Fruit fly (Drosophila melanogaster): Measurements from ENCODE around the gene CG17104.

Gene CG17104

DNA sequence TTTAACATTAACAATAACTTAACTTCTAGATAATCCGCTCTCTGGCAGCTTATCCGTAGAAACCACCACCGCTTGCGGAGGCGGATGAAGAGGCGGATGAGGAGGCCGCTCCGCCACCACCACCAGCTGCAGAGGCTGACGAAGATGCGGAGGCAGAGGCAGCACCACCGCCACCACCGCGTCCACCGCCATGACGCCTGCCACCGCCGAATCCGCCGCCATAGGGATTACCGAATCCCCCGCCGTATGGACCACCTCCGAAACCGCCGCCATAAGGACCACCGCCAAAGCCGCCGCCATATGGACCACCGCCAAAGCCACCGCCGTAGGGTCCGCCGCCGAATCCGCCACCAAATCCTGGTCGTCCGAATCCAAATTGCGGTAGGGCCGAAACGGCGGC, 11.8 kb downstream of the CG17104 start:
- TF ChIP-seq h (GFP tag; optimal IDR thresholded peaks at IDR 0.05) = no peak
- no peak for TF ChIP-seq sv (GFP tag; optimal IDR thresholded peaks at IDR 0.05)
- TF ChIP-seq jim (GFP tag; optimal IDR thresholded peaks at IDR 0.05) = no peak
- no peak for TF ChIP-seq GATAd (GFP tag; optimal IDR thresholded peaks at IDR 0.05)
- TF ChIP-seq psq (GFP tag; optimal IDR thresholded peaks at IDR 0.05) = no peak
- TF ChIP-seq tai (GFP tag; optimal IDR thresholded peaks at IDR 0.05) = no peak
- TF ChIP-seq Rel (GFP tag; optimal IDR thresholded peaks at IDR 0.05) = no peak
- TF ChIP-seq Rel (tag; optimal IDR thresholded peaks at IDR 0.05) = no peak

DNA sequence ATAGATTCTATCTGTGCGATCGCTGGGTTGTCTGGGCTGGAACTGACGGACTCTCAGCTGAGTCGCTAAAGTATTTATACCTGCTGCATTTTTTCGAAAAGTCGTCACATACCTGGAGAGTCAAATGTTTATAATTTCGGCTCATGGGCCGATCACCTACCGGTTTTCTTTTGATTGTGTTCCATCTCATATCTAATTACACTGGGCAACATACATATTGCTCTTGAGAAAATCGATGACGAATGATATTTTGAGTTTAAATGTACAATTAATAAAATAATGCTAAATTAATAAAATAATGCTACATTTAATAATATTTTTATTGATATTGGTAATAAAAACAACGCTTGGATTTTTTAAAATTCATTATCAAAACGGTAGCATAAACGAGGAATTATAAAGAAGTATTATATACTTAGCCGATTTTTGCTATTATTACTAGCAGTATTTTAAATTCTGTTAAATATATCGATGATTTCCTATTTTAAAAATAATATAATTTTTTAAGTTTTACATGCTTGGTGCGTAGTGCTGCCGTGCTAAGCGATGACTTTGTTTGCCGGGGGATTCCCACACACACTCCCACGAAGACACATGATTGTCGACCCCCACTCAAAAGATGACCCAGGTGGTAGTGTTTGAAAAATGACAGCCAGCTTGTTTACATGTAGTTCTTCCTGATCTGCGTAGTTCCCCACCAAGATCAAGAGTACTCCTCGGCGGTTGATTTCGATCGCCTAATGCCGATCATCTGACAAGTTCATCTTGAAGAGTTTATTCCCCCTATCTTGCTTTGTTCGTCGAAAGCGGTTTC, 12.4 kb downstream of the CG17104 start, which contains the start of gene CG7294:
Gene CG7294 (minus strand): TSS at position 51 of the 814 bp plus-strand sequence.
- TF ChIP-seq Rel (GFP tag; optimal IDR thresholded peaks at IDR 0.05) (no peak), Rel (tag; optimal IDR thresholded peaks at IDR 0.05) (peak; percentile 84), Jra (GFP tag; optimal IDR thresholded peaks at IDR 0.05) (no peak)

DNA sequence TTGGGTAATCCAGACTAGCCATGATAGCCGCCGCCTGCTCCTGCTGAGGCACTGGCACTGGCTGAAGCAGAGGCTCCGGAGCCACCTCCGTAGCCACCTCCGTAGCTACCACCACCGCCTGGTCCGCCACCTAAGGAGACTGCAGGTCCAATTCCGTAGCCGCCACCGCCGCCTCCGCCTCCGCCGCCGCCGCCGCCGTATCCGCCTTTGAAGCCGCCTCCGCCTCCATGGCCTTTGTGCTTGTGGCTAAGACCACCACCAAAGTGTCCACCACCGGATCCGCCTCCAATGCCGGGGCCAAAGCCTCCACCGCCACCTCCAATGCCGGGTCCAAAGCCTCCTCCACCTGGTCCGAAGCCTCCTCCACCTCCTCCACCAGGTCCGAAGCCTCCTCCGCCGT, 16.0 kb downstream of the CG17104 start:
- no peak for TF ChIP-seq ey (GFP tag; optimal IDR thresholded peaks at IDR 0.05)
- no peak for TF ChIP-seq Hnf4 (GFP tag; optimal IDR thresholded peaks at IDR 0.05)
- TF ChIP-seq Dfd (GFP tag; optimal IDR thresholded peaks at IDR 0.05) = peak; percentile 56
- no peak for TF ChIP-seq Hr78 (GFP tag; optimal IDR thresholded peaks at IDR 0.05)

DNA sequence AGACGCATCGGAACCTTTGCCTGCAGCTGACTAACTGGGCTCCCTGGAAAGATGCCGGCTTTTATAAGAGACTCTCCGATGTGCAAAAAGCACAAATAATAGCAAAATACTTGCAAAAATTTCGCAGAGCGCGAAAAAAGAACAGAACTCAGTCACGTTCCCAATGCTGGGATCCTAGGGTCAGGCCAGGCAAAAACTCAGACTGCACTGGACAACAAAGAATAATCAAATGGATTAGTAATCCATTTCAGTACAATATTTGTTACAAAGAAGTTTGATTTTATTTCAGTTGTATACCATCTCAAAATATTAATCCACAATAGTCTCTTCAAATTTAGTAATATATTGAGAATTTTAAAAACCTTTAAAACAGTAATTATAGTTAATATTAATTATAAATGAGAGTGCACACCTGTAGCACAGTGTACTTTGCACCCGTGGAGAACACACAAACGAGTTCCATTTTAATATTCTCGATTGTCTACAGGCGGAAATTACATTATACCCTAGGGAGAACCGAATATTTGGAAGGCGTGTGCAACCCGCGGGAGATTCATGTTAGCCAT, 17.1 kb downstream of the CG17104 start, which contains the start of gene CG17108:
Gene CG17108 (minus strand): TSS at position 51 of the 566 bp plus-strand sequence.
- TF ChIP-seq ey (GFP tag; optimal IDR thresholded peaks at IDR 0.05) (no peak), N (GFP tag; optimal IDR thresholded peaks at IDR 0.05) (no peak), sage (GFP tag; optimal IDR thresholded peaks at IDR 0.05) (no peak), Jra (GFP tag; optimal IDR thresholded peaks at IDR 0.05) (no peak), Sp1 (GFP tag; optimal IDR thresholded peaks at IDR 0.05) (no peak), Hr83 (GFP tag; optimal IDR thresholded peaks at IDR 0.05; ENCODE audit: poor library complexity, severe bottlenecking) (no peak), sv (GFP tag; optimal IDR thresholded peaks at IDR 0.05) (no peak), jim (GFP tag; optimal IDR thresholded peaks at IDR 0.05) (no peak)

DNA sequence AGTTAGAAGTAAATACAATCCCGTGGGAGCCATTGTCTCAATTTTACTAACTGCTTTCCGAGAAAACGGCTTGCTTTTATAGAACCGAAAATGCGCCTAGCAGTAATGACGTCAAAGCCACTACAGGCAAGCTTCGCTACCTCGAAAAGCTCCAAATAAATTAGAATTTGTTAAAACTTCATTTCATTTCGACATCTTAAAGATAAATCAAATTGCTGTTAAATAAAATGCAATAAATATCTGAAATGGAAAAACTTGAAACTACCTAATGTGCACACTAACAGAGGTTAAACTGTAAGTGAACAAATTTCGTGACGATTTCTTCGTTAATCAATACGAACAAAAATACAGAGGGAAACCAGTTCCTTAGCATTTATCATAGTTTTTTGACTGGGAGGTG, 21.0 kb downstream of the CG17104 start, which contains the start of gene CG7300:
Gene CG7300 (minus strand): TSS at position 52 of the 400 bp plus-strand sequence.
- peak; percentile 8 for TF ChIP-seq sv (GFP tag; optimal IDR thresholded peaks at IDR 0.05)
- no peak for TF ChIP-seq dl (GFP tag; optimal IDR thresholded peaks at IDR 0.05; ENCODE audit: insufficient read depth in 1 of 2, partially characterized antibody in 2 of 2)
- no peak for TF ChIP-seq Dif (GFP tag; optimal IDR thresholded peaks at IDR 0.05; ENCODE audit: partially characterized antibody)
- no peak for TF ChIP-seq CG9705 (GFP tag; optimal IDR thresholded peaks at IDR 0.05)
- no peak for TF ChIP-seq Hr78 (GFP tag; optimal IDR thresholded peaks at IDR 0.05)
- TF ChIP-seq dmrt93B (GFP tag; optimal IDR thresholded peaks at IDR 0.05) = no peak
- peak; percentile 13 for TF ChIP-seq h (GFP tag; optimal IDR thresholded peaks at IDR 0.05)
- no peak for TF ChIP-seq psq (GFP tag; optimal IDR thresholded peaks at IDR 0.05)

DNA sequence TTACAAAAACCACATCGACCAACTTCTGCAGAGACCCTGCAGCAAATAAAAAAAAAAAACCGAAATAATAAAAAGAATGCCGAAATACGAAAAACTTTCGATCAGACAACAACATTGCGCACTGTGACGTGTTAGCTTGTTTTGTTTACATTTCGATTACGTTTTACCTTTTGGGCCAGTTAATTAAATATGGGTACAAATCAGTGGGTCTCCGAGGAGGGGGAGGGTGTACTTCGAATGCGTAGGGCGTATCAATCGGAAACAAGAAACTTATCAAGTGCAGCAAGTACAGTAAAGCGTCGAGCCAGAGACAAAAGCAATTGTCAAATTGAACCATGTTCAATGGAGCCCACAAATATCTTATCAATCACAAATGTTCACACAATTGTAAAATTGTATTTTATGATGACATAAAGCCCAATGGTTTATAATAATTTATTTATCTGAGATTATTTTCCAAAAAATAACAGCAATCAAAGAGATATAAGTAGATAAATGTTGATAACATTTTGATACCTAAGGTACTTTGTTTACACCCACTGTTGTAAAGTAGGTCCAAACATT, 24.6 kb downstream of the CG17104 start, which contains the start of gene Lip1:
Gene Lip1 (minus strand): TSS at position 46 of the 564 bp plus-strand sequence.
- no peak for TF ChIP-seq Vsx2 (GFP tag; optimal IDR thresholded peaks at IDR 0.05; ENCODE audit: partially characterized antibody)
- no peak for TF ChIP-seq GATAd (GFP tag; optimal IDR thresholded peaks at IDR 0.05)
- TF ChIP-seq Jra (GFP tag; optimal IDR thresholded peaks at IDR 0.05) = no peak
- TF ChIP-seq br (GFP tag; optimal IDR thresholded peaks at IDR 0.05) = no peak
- TF ChIP-seq dl (GFP tag; optimal IDR thresholded peaks at IDR 0.05; ENCODE audit: insufficient read depth in 1 of 2, partially characterized antibody in 2 of 2) = no peak
- no peak for TF ChIP-seq sv (GFP tag; optimal IDR thresholded peaks at IDR 0.05)
- no peak for TF ChIP-seq usp (GFP tag; optimal IDR thresholded peaks at IDR 0.05)
- no peak for TF ChIP-seq Hr78 (GFP tag; optimal IDR thresholded peaks at IDR 0.05)
- TF ChIP-seq sage (GFP tag; optimal IDR thresholded peaks at IDR 0.05) = no peak
- TF ChIP-seq N (GFP tag; optimal IDR thresholded peaks at IDR 0.05) = no peak
- TF ChIP-seq woc (GFP tag; optimal IDR thresholded peaks at IDR 0.05) = no peak
- TF ChIP-seq HLH106 (tag; optimal IDR thresholded peaks at IDR 0.05) = no peak
- no peak for TF ChIP-seq ey (GFP tag; optimal IDR thresholded peaks at IDR 0.05)
- no peak for TF ChIP-seq Sp1 (GFP tag; optimal IDR thresholded peaks at IDR 0.05)
- no peak for TF ChIP-seq Myc (optimal IDR thresholded peaks at IDR 0.05)
- no peak for TF ChIP-seq psq (GFP tag; optimal IDR thresholded peaks at IDR 0.05)
